Fruit fly (Drosophila melanogaster) whole organism, embryonic: Measurements from ENCODE around the gene loj.

Experiments
- Aef1 ChIP-seq: fragments of 200-800 bp; sonication (Bioruptor generic); IDR thresholded peaks from 3 replicates; pipeline ENCODE4 v1.3.6; 2022; ENCODE audit warnings: missing biosample characterization, missing genetic modification characterization
- Bgb ChIP-seq: fragments of 200-800 bp; sonication (Bioruptor generic); IDR thresholded peaks from 2 replicates; pipeline ENCODE4 v1.3.6; 2022; ENCODE audit warnings: missing biosample characterization, missing genetic modification characterization; ENCODE audit not compliant: partially characterized antibody
- CG10462 ChIP-seq: fragments of 200-800 bp; sonication (Bioruptor generic); optimal IDR thresholded peaks from 2 replicates; lab custom pipeline; 2016; ENCODE audit warnings: missing biosample characterization, missing genetic modification characterization
- CG11398 ChIP-seq: fragments of 200-800 bp; sonication (Bioruptor generic); optimal IDR thresholded peaks from 2 replicates; lab custom pipeline; 2016; ENCODE audit warnings: missing biosample characterization, missing genetic modification characterization
- CG11456 ChIP-seq: fragments of 200-800 bp; sonication (Bioruptor generic); IDR thresholded peaks from 3 replicates; pipeline ENCODE4 v1.3.6; 2022; ENCODE audit warnings: missing biosample characterization, missing genetic modification characterization
- CG1233 ChIP-seq: fragments of 200-800 bp; sonication (Bioruptor generic); optimal IDR thresholded peaks from 4 replicates; lab custom pipeline; 2018; ENCODE audit warnings: missing biosample characterization, mild to moderate bottlenecking, missing genetic modification characterization
- CG12769 ChIP-seq: fragments of 200-800 bp; sonication (Bioruptor generic); optimal IDR thresholded peaks from 2 replicates; lab custom pipeline; 2019; ENCODE audit warnings: missing biosample characterization, mild to moderate bottlenecking, missing genetic modification characterization, moderate library complexity
- CG14860 ChIP-seq: fragments of 200-800 bp; sonication (Bioruptor generic); IDR thresholded peaks from 3 replicates; pipeline ENCODE4 v1.3.6; 2022; ENCODE audit warnings: missing biosample characterization, missing genetic modification characterization; ENCODE audit not compliant: partially characterized antibody
- CG15601 ChIP-seq: fragments of 200-800 bp; sonication (Bioruptor generic); optimal IDR thresholded peaks from 3 replicates; lab custom pipeline; 2019; ENCODE audit warnings: missing biosample characterization, mild to moderate bottlenecking, missing genetic modification characterization, moderate library complexity
- CG17328 ChIP-seq: fragments of 200-800 bp; sonication (Bioruptor generic); IDR thresholded peaks from 2 replicates; pipeline ENCODE4 v1.3.6; 2022; ENCODE audit warnings: missing biosample characterization, missing genetic modification characterization
- CG17359 ChIP-seq: fragments of 200-800 bp; sonication (Bioruptor generic); optimal IDR thresholded peaks from 3 replicates; lab custom pipeline; 2018; ENCODE audit warnings: missing biosample characterization, mild to moderate bottlenecking, missing genetic modification characterization, moderate library complexity
- CG17361 ChIP-seq: fragments of 200-800 bp; sonication (Bioruptor generic); IDR thresholded peaks from 3 replicates; pipeline ENCODE4 v1.3.6; 2022; ENCODE audit warnings: missing biosample characterization, missing genetic modification characterization
- CG17568 ChIP-seq: fragments of 200-800 bp; sonication (Bioruptor generic); optimal IDR thresholded peaks from 2 replicates; lab custom pipeline; 2018; ENCODE audit warnings: missing biosample characterization, mild to moderate bottlenecking, missing genetic modification characterization, moderate library complexity
- CG2120 ChIP-seq: fragments of 200-800 bp; sonication (Bioruptor generic); optimal IDR thresholded peaks from 3 replicates; lab custom pipeline; 2016; ENCODE audit warnings: missing biosample characterization, missing genetic modification characterization
- CG2199 ChIP-seq: fragments of 200-800 bp; sonication (Bioruptor generic); IDR thresholded peaks from 3 replicates; pipeline ENCODE4 v1.3.6; 2022; ENCODE audit warnings: missing biosample characterization, missing genetic modification characterization
- CG2889 ChIP-seq: fragments of 200-800 bp; sonication (Bioruptor generic); IDR thresholded peaks from 3 replicates; pipeline ENCODE4 v1.3.6; 2022; ENCODE audit warnings: missing biosample characterization, missing genetic modification characterization
- CG30431 ChIP-seq: fragments of 200-800 bp; sonication (Bioruptor generic); optimal IDR thresholded peaks from 2 replicates; lab custom pipeline; 2017; ENCODE audit warnings: missing biosample characterization, missing genetic modification characterization
- CG3281 ChIP-seq: fragments of 200-800 bp; sonication (Bioruptor generic); optimal IDR thresholded peaks from 3 replicates; lab custom pipeline; 2017; ENCODE audit warnings: missing biosample characterization, mild to moderate bottlenecking, missing genetic modification characterization
- CG3838 ChIP-seq: fragments of 200-800 bp; sonication (Bioruptor generic); optimal IDR thresholded peaks from 3 replicates; lab custom pipeline; 2016; ENCODE audit warnings: missing biosample characterization, missing genetic modification characterization
- CG4820 ChIP-seq: fragments of 200-800 bp; sonication (Bioruptor generic); optimal IDR thresholded peaks from 3 replicates; lab custom pipeline; 2016; ENCODE audit warnings: missing biosample characterization, missing genetic modification characterization
- CG7372 ChIP-seq: fragments of 200-800 bp; sonication (Bioruptor generic); IDR thresholded peaks from 2 replicates; pipeline ENCODE4 v1.3.6; 2022; ENCODE audit warnings: missing biosample characterization, missing genetic modification characterization
- Camta ChIP-seq: fragments of 200-800 bp; sonication (Bioruptor generic); optimal IDR thresholded peaks from 2 replicates; lab custom pipeline; 2016; ENCODE audit warnings: missing biosample characterization, missing genetic modification characterization
- D19A ChIP-seq: fragments of 200-800 bp; optimal IDR thresholded peaks from 3 replicates; lab custom pipeline; 2019; ENCODE audit warnings: missing biosample characterization, mild to moderate bottlenecking, missing genetic modification characterization, moderate library complexity
- Dfd ChIP-seq, 2 experiments: fragments of >200 bp; optimal IDR thresholded peaks; 2 replicates each; lab custom pipeline; 2017; ENCODE audit warnings: missing biosample characterization in 2 of 2, missing genetic modification characterization in 2 of 2
- Elba2 ChIP-seq: fragments of 200-800 bp; sonication (Bioruptor generic); optimal IDR thresholded peaks from 3 replicates; lab custom pipeline; 2016; ENCODE audit warnings: missing biosample characterization, missing genetic modification characterization
- Ets97D ChIP-seq: fragments of 200-800 bp; sonication (Bioruptor generic); optimal IDR thresholded peaks from 3 replicates; lab custom pipeline; 2016; ENCODE audit warnings: missing biosample characterization, missing genetic modification characterization
- Hmx ChIP-seq: fragments of 200-800 bp; sonication (Bioruptor generic); optimal IDR thresholded peaks from 2 replicates; lab custom pipeline; 2016; ENCODE audit warnings: missing biosample characterization, missing genetic modification characterization
- Hr78 ChIP-seq, 2 experiments: fragments of 200-800 bp in 1 of 2; fragments of >200 bp in 1 of 2; sonication (Bioruptor generic) in 1 of 2; optimal IDR thresholded peaks; 2 replicates each; lab custom pipeline; 2017 to 2019; ENCODE audit warnings: missing biosample characterization in 2 of 2, missing genetic modification characterization in 2 of 2, mild to moderate bottlenecking in 1 of 2, moderate library complexity in 1 of 2
- Lim3 ChIP-seq: fragments of 200-800 bp; sonication (Bioruptor generic); IDR thresholded peaks from 2 replicates; pipeline ENCODE4 v1.3.6; 2022; ENCODE audit warnings: missing biosample characterization, missing genetic modification characterization
- Poxn ChIP-seq: fragments of 200-800 bp; sonication (Bioruptor generic); IDR thresholded peaks from 2 replicates; pipeline ENCODE4 v1.3.6; 2022; ENCODE audit warnings: missing biosample characterization, missing genetic modification characterization
- Rfx ChIP-seq: fragments of 200-800 bp; sonication (Bioruptor generic); IDR thresholded peaks from 2 replicates; pipeline ENCODE4 v1.3.6; 2022; ENCODE audit warnings: missing biosample characterization, missing genetic modification characterization
- Side ChIP-seq: fragments of 200-800 bp; sonication (Bioruptor generic); optimal IDR thresholded peaks from 2 replicates; lab custom pipeline; 2016; ENCODE audit warnings: missing biosample characterization, missing genetic modification characterization
- Six4 ChIP-seq: fragments of 200-800 bp; sonication (Bioruptor generic); optimal IDR thresholded peaks from 2 replicates; lab custom pipeline; 2016; ENCODE audit warnings: missing biosample characterization, missing genetic modification characterization
- Sox102F ChIP-seq: fragments of 200-800 bp; sonication (Bioruptor generic); optimal IDR thresholded peaks from 2 replicates; lab custom pipeline; 2018; ENCODE audit warnings: missing biosample characterization, mild to moderate bottlenecking, missing genetic modification characterization, moderate library complexity
- Stat92E ChIP-seq, 3 experiments: fragments of >200 bp in 2 of 3; fragments of 200-800 bp in 1 of 3; sonication (Bioruptor generic) in 1 of 3; optimal IDR thresholded peaks; 2 replicates each; lab custom pipeline; 2017 to 2019; ENCODE audit warnings: missing biosample characterization in 3 of 3, missing genetic modification characterization in 3 of 3, mild to moderate bottlenecking in 1 of 3, moderate library complexity in 1 of 3
- bbx ChIP-seq: fragments of 200-800 bp; sonication (Bioruptor generic); IDR thresholded peaks from 2 replicates; pipeline ENCODE4 v1.3.6; 2022; ENCODE audit warnings: missing biosample characterization, missing genetic modification characterization; ENCODE audit not compliant: partially characterized antibody
- dm ChIP-seq: fragments of 200-800 bp; sonication (Bioruptor generic); optimal IDR thresholded peaks from 3 replicates; lab custom pipeline; 2016; ENCODE audit warnings: missing biosample characterization, missing genetic modification characterization
- esg ChIP-seq: fragments of 200-800 bp; sonication (Bioruptor generic); conservative IDR thresholded peaks from 2 replicates; pipeline ENCODE4 v1.3.6; 2022; ENCODE audit warnings: missing biosample characterization, missing genetic modification characterization
- fd96Cb ChIP-seq: fragments of 200-800 bp; sonication (Bioruptor generic); optimal IDR thresholded peaks from 2 replicates; lab custom pipeline; 2018; ENCODE audit warnings: missing biosample characterization, mild to moderate bottlenecking, missing genetic modification characterization, moderate library complexity
- gro ChIP-seq: fragments of 200-800 bp; sonication (Bioruptor generic); optimal IDR thresholded peaks from 2 replicates; lab custom pipeline; 2016; ENCODE audit warnings: missing biosample characterization, missing genetic modification characterization
- hb ChIP-seq: fragments of 200-800 bp; sonication (Bioruptor generic); IDR thresholded peaks from 3 replicates; pipeline ENCODE4 v1.3.6; 2022; ENCODE audit warnings: missing biosample characterization, missing genetic modification characterization; ENCODE audit not compliant: partially characterized antibody
- insv ChIP-seq, 2 experiments: fragments of 200-800 bp; sonication (Bioruptor generic); optimal IDR thresholded peaks; 3 replicates each; lab custom pipeline; 2016 to 2018; ENCODE audit warnings: missing biosample characterization in 2 of 2, missing genetic modification characterization in 2 of 2
- inv ChIP-seq: fragments of 200-800 bp; sonication (Bioruptor generic); IDR thresholded peaks from 2 replicates; pipeline ENCODE4 v1.3.6; 2022; ENCODE audit warnings: missing biosample characterization, missing genetic modification characterization; ENCODE audit not compliant: partially characterized antibody
- nau ChIP-seq: fragments of 200-800 bp; sonication (Bioruptor generic); optimal IDR thresholded peaks from 3 replicates; lab custom pipeline; 2017; ENCODE audit warnings: missing biosample characterization, mild to moderate bottlenecking, missing genetic modification characterization, missing genetic modification reagents
- prd ChIP-seq, 3 experiments: fragments of >200 bp in 2 of 3; fragments of 200-800 bp in 1 of 3; sonication (Bioruptor generic) in 1 of 3; optimal IDR thresholded peaks in 2 of 3; IDR thresholded peaks in 1 of 3; 2 replicates in 2 of 3; 3 replicates in 1 of 3; pipeline versions ENCODE4 v1.3.6 to Lab custom; 2017 to 2022; ENCODE audit warnings: missing biosample characterization in 1 of 3, missing genetic modification characterization in 1 of 3
- salm ChIP-seq: fragments of 200-800 bp; sonication (Bioruptor generic); optimal IDR thresholded peaks from 2 replicates; lab custom pipeline; 2018; ENCODE audit warnings: missing biosample characterization, mild to moderate bottlenecking, missing genetic modification characterization
- sisA ChIP-seq: fragments of 200-800 bp; sonication (Bioruptor generic); IDR thresholded peaks from 2 replicates; pipeline ENCODE4 v1.3.6; 2022; ENCODE audit warnings: missing biosample characterization, missing genetic modification characterization
- ssp ChIP-seq: fragments of 200-800 bp; sonication (Bioruptor generic); IDR thresholded peaks from 2 replicates; pipeline ENCODE4 v1.3.6; 2022; ENCODE audit warnings: missing biosample characterization, missing genetic modification characterization
- tna ChIP-seq: fragments of 200-800 bp; sonication (Bioruptor generic); IDR thresholded peaks from 2 replicates; pipeline ENCODE4 v1.3.6; 2022; ENCODE audit warnings: missing biosample characterization, missing genetic modification characterization; ENCODE audit not compliant: partially characterized antibody
- vvl ChIP-seq: fragments of 200-800 bp; sonication (Bioruptor generic); IDR thresholded peaks from 2 replicates; pipeline ENCODE4 v1.3.6; 2022; ENCODE audit warnings: missing biosample characterization, missing genetic modification characterization

Gene loj

DNA sequence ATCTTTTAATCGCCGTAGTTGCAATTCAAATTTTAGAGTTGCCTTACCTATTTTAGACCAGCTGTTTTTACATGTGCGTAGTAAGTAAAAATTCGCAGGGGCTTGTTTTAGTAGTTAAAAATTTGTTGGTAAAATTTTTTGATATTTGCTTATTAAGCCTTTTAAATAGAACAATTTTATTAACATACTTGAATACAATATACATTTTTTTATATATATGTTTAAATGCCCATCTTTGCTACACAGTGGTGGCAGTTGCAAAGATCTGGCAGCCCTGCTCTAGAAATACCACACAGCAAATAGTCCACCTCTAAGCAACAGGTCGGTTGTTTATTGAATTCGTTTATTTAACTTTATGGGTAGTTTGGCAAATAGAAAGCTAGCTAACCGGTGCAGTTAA lies at the start of gene loj, which contains the start of gene CG10467 (continued):
- peak; percentile 96 for TF ChIP-seq CG2889 (GFP tag; lab: Robert Waterston, UW)
- TF ChIP-seq D19A (tag; lab: Kevin White, UChicago) = peak; percentile 87
- no peak for TF ChIP-seq CG12769 (tag; lab: Kevin White, UChicago)
- peak; percentile 98 for TF ChIP-seq CG11456
- peak; percentile 96 for TF ChIP-seq CG17328 (GFP tag; lab: Robert Waterston, UW)
- peak; percentile 98 for TF ChIP-seq esg
- TF ChIP-seq CG11398 (GFP tag; lab: Kevin White, UChicago) = peak; percentile 23
- peak; percentile 98 for TF ChIP-seq Aef1 (GFP tag; lab: Robert Waterston, UW)
- no peak for TF ChIP-seq tna (GFP tag; lab: Robert Waterston, UW)
- peak; percentile 71 for TF ChIP-seq gro (GFP tag; lab: Kevin White, UChicago)
- peak; percentile 61; the same call in 2 of the 3 replicates for TF ChIP-seq CG14860 (GFP tag; lab: Robert Waterston, UW)
- peak; percentile 81 for TF ChIP-seq CG17568 (GFP tag; lab: Kevin White, UChicago)
- TF ChIP-seq CG30431 (GFP tag; lab: Kevin White, UChicago) = peak; percentile 95
- TF ChIP-seq Rfx (GFP tag; lab: Robert Waterston, UW) = peak; percentile 99
- TF ChIP-seq Sox102F = peak; percentile 97
- TF ChIP-seq CG4820 (GFP tag; lab: Kevin White, UChicago) = peak; percentile 96
- TF ChIP-seq Elba2 (GFP tag; lab: Kevin White, UChicago) = peak; percentile 61
- TF ChIP-seq Lim3 = peak; percentile 86; the same call in 1 of the 2 replicates
- TF ChIP-seq sisA (GFP tag; lab: Robert Waterston, UW) = peak; percentile 99
- peak; percentile 91 for TF ChIP-seq CG3281 (GFP tag; lab: Kevin White, UChicago)
- TF ChIP-seq CG17359 (tag; lab: Kevin White, UChicago) = peak; percentile 96
- peak; percentile 84 for TF ChIP-seq salm
- TF ChIP-seq CG15601 (tag; lab: Kevin White, UChicago) = peak; percentile 93
- peak; percentile 59 for TF ChIP-seq Bgb (GFP tag; lab: Robert Waterston, UW)
- peak; percentile 92 for TF ChIP-seq Six4
- TF ChIP-seq fd96Cb (tag; lab: Kevin White, UChicago) = peak; percentile 97
- peak in 1 of 2 experiments; percentile 63 for TF ChIP-seq insv (GFP tag; optimal IDR thresholded peaks at IDR 0.05; lab: Kevin White, UChicago)
- TF ChIP-seq hb (GFP tag; lab: Robert Waterston, UW) = peak; percentile 46
- peak; percentile 93 for TF ChIP-seq CG17361 (GFP tag; lab: Robert Waterston, UW)
- peak; percentile 79 for TF ChIP-seq nau (GFP tag; lab: Kevin White, UChicago)
- peak; percentile 66 for TF ChIP-seq dm (GFP tag; lab: Kevin White, UChicago)
- TF ChIP-seq Hmx = peak; percentile 73
- TF ChIP-seq CG7372 (GFP tag; lab: Robert Waterston, UW) = peak; percentile 97
- TF ChIP-seq CG2120 = peak; percentile 95
- TF ChIP-seq bbx (GFP tag; lab: Robert Waterston, UW) = peak; percentile 58
- peak in 1 of 2 experiments; percentile 35 for TF ChIP-seq Dfd (GFP tag; optimal IDR thresholded peaks at IDR 0.05; lab: Kevin White, UChicago)
- TF ChIP-seq CG10462 (GFP tag; lab: Kevin White, UChicago) = peak; percentile 90
- peak; percentile 65 for TF ChIP-seq Ets97D (GFP tag; lab: Kevin White, UChicago)
- TF ChIP-seq vvl (GFP tag; lab: Robert Waterston, UW) = peak; percentile 97
- TF ChIP-seq Hr78 (GFP tag; optimal IDR thresholded peaks at IDR 0.05; lab: Kevin White, UChicago) = no peak
- no peak for TF ChIP-seq prd (optimal IDR thresholded peaks at IDR 0.05; lab: Kevin White, UChicago)
- peak; percentile 99 for TF ChIP-seq prd (GFP tag; IDR thresholded peaks at IDR 0.05; lab: Robert Waterston, UW)
- peak; percentile 86 for TF ChIP-seq CG3838 (GFP tag; lab: Kevin White, UChicago)
- peak in 1 of 3 experiments; percentile 86 for TF ChIP-seq Stat92E (GFP tag; optimal IDR thresholded peaks at IDR 0.05; lab: Kevin White, UChicago)
- TF ChIP-seq ssp (GFP tag; lab: Robert Waterston, UW) = peak; percentile 93
- peak; percentile 93 for TF ChIP-seq Poxn (GFP tag; lab: Robert Waterston, UW)
- peak; percentile 64 for TF ChIP-seq inv (GFP tag; lab: Robert Waterston, UW)
- TF ChIP-seq CG1233 = peak; percentile 93
- peak; percentile 94 for TF ChIP-seq CG2199 (GFP tag; lab: Robert Waterston, UW)
- peak; percentile 56 for TF ChIP-seq Side (GFP tag; lab: Kevin White, UChicago)
- TF ChIP-seq Camta (GFP tag; lab: Kevin White, UChicago) = peak; percentile 81
